Fruit fly (Drosophila melanogaster) whole organism, embryonic: Measurements from ENCODE around the gene CG6055.

ENCODE experiments used
- Abd-B ChIP-seq: fragments of 200-800 bp; sonication (Bioruptor generic); optimal IDR thresholded peaks from 2 replicates; lab custom pipeline; 2018; ENCODE audit warnings: missing biosample characterization, mild to moderate bottlenecking, missing genetic modification characterization, moderate library complexity
- Asciz ChIP-seq: fragments of 200-800 bp; sonication (Bioruptor generic); optimal IDR thresholded peaks from 2 replicates; lab custom pipeline; 2017; ENCODE audit warnings: missing biosample characterization, mild to moderate bottlenecking, missing genetic modification characterization, missing genetic modification reagents
- Bdp1 ChIP-seq: fragments of 200-800 bp; sonication (Bioruptor generic); optimal IDR thresholded peaks from 3 replicates; lab custom pipeline; 2016; ENCODE audit warnings: missing biosample characterization, missing genetic modification characterization
- Bgb ChIP-seq: fragments of 200-800 bp; sonication (Bioruptor generic); IDR thresholded peaks from 2 replicates; pipeline ENCODE4 v1.3.6; 2022; ENCODE audit warnings: missing biosample characterization, missing genetic modification characterization; ENCODE audit not compliant: partially characterized antibody
- BtbVII ChIP-seq: fragments of 200-800 bp; sonication (Bioruptor generic); optimal IDR thresholded peaks from 3 replicates; lab custom pipeline; 2017; ENCODE audit warnings: missing biosample characterization, mild to moderate bottlenecking, missing genetic modification characterization
- CG10267 ChIP-seq: fragments of 200-800 bp; sonication (Bioruptor generic); optimal IDR thresholded peaks from 2 replicates; lab custom pipeline; 2018; ENCODE audit warnings: missing biosample characterization, mild to moderate bottlenecking, missing genetic modification characterization, moderate library complexity
- CG13123 ChIP-seq: fragments of 200-800 bp; sonication (Bioruptor generic); optimal IDR thresholded peaks from 2 replicates; lab custom pipeline; 2016; ENCODE audit warnings: missing biosample characterization, missing genetic modification characterization
- CG17612 ChIP-seq: fragments of 200-800 bp; sonication (Bioruptor generic); IDR thresholded peaks from 2 replicates; pipeline ENCODE4 v1.3.6; 2022; ENCODE audit warnings: missing biosample characterization, missing genetic modification characterization
- CG2202 ChIP-seq: fragments of 200-800 bp; sonication (Bioruptor generic); optimal IDR thresholded peaks from 2 replicates; lab custom pipeline; 2018; ENCODE audit warnings: missing biosample characterization, mild to moderate bottlenecking, missing genetic modification characterization
- CG2678 ChIP-seq: fragments of 200-800 bp; sonication (Bioruptor generic); optimal IDR thresholded peaks from 3 replicates; lab custom pipeline; 2019; ENCODE audit warnings: missing biosample characterization, mild to moderate bottlenecking, missing genetic modification characterization, moderate library complexity
- CG3163 ChIP-seq: fragments of 200-800 bp; sonication (Bioruptor generic); optimal IDR thresholded peaks from 3 replicates; lab custom pipeline; 2016; ENCODE audit warnings: missing biosample characterization, missing genetic modification characterization
- CG4424 ChIP-seq: fragments of 200-800 bp; sonication (Bioruptor generic); optimal IDR thresholded peaks from 3 replicates; lab custom pipeline; 2016; ENCODE audit warnings: missing biosample characterization, missing genetic modification characterization
- CG5180 ChIP-seq: fragments of 200-800 bp; sonication (Bioruptor generic); optimal IDR thresholded peaks from 3 replicates; lab custom pipeline; 2017; ENCODE audit warnings: missing biosample characterization, missing genetic modification characterization, mild to moderate bottlenecking, moderate library complexity, missing genetic modification reagents
- CG6854 ChIP-seq: fragments of 200-800 bp; sonication (Bioruptor generic); optimal IDR thresholded peaks from 3 replicates; lab custom pipeline; 2017; ENCODE audit warnings: missing biosample characterization, mild to moderate bottlenecking, missing genetic modification characterization
- CG7357 ChIP-seq: fragments of 200-800 bp; sonication (Bioruptor generic); IDR thresholded peaks from 3 replicates; pipeline ENCODE4 v1.3.6; 2022; ENCODE audit warnings: missing biosample characterization, missing genetic modification characterization
- CG7987 ChIP-seq: fragments of 200-800 bp; sonication (Bioruptor generic); optimal IDR thresholded peaks from 2 replicates; lab custom pipeline; 2018; ENCODE audit warnings: missing biosample characterization, mild to moderate bottlenecking, missing genetic modification characterization, moderate library complexity
- CG8290 ChIP-seq, 3 experiments: fragments of 200-800 bp; sonication (Bioruptor generic); optimal IDR thresholded peaks; 2 replicates each; lab custom pipeline; 2016 to 2019; ENCODE audit warnings: missing biosample characterization in 3 of 3, missing genetic modification characterization in 3 of 3, mild to moderate bottlenecking in 2 of 3, moderate library complexity in 1 of 3
- CG8388 ChIP-seq: fragments of 200-800 bp; sonication (Bioruptor generic); optimal IDR thresholded peaks from 2 replicates; lab custom pipeline; 2019; ENCODE audit warnings: missing biosample characterization, mild to moderate bottlenecking, missing genetic modification characterization, moderate library complexity
- CG9817 ChIP-seq: fragments of 200-800 bp; sonication (Bioruptor generic); optimal IDR thresholded peaks from 2 replicates; lab custom pipeline; 2018; ENCODE audit warnings: missing biosample characterization, mild to moderate bottlenecking, missing genetic modification characterization, moderate library complexity
- CG9876 ChIP-seq: fragments of 200-800 bp; sonication (Bioruptor generic); optimal IDR thresholded peaks from 2 replicates; lab custom pipeline; 2016; ENCODE audit warnings: missing biosample characterization, missing genetic modification characterization
- E2f2 ChIP-seq: fragments of 200-800 bp; sonication (Bioruptor generic); IDR thresholded peaks from 2 replicates; pipeline ENCODE4 v1.3.6; 2022; ENCODE audit warnings: missing biosample characterization, missing genetic modification characterization
- Fer2 ChIP-seq: fragments of 200-800 bp; sonication (Bioruptor generic); optimal IDR thresholded peaks from 2 replicates; lab custom pipeline; 2018; ENCODE audit warnings: missing biosample characterization, mild to moderate bottlenecking, missing genetic modification characterization, moderate library complexity
- Fer3 ChIP-seq: fragments of 200-800 bp; sonication (Bioruptor generic); optimal IDR thresholded peaks from 2 replicates; lab custom pipeline; 2018; ENCODE audit warnings: missing biosample characterization, mild to moderate bottlenecking, missing genetic modification characterization, moderate library complexity
- HLHmδ ChIP-seq: fragments of 200-800 bp; sonication (Bioruptor generic); optimal IDR thresholded peaks from 2 replicates; lab custom pipeline; 2018; ENCODE audit warnings: missing biosample characterization, mild to moderate bottlenecking, missing genetic modification characterization, moderate library complexity
- Hand ChIP-seq: fragments of 200-800 bp; sonication (Bioruptor generic); optimal IDR thresholded peaks from 2 replicates; lab custom pipeline; 2017; ENCODE audit warnings: mild to moderate bottlenecking, missing biosample characterization, missing genetic modification reagents, missing genetic modification characterization
- HmgZ ChIP-seq: fragments of 200-800 bp; sonication (Bioruptor generic); optimal IDR thresholded peaks from 2 replicates; lab custom pipeline; 2018; ENCODE audit warnings: missing biosample characterization, mild to moderate bottlenecking, missing genetic modification characterization
- Lhr ChIP-seq: fragments of 200-800 bp; sonication (Bioruptor generic); optimal IDR thresholded peaks from 3 replicates; lab custom pipeline; 2017; ENCODE audit warnings: mild to moderate bottlenecking, missing biosample characterization, missing genetic modification reagents, missing genetic modification characterization
- Max ChIP-seq: fragments of 200-800 bp; sonication (Bioruptor generic); optimal IDR thresholded peaks from 2 replicates; lab custom pipeline; 2016; ENCODE audit warnings: missing biosample characterization, mild to moderate bottlenecking, missing genetic modification characterization
- Stat92E ChIP-seq, 3 experiments: fragments of >200 bp in 2 of 3; fragments of 200-800 bp in 1 of 3; sonication (Bioruptor generic) in 1 of 3; optimal IDR thresholded peaks; 2 replicates each; lab custom pipeline; 2017 to 2019; ENCODE audit warnings: missing biosample characterization in 3 of 3, missing genetic modification characterization in 3 of 3, mild to moderate bottlenecking in 1 of 3, moderate library complexity in 1 of 3
- Xrp1 ChIP-seq: fragments of 200-800 bp; sonication (Bioruptor generic); IDR thresholded peaks from 2 replicates; pipeline ENCODE4 v1.3.6; 2022; ENCODE audit warnings: missing biosample characterization, missing genetic modification characterization
- ara ChIP-seq: fragments of 200-800 bp; sonication (Bioruptor generic); IDR thresholded peaks from 2 replicates; pipeline ENCODE4 v1.3.6; 2022; ENCODE audit warnings: missing biosample characterization, missing genetic modification characterization
- fd102C ChIP-seq: fragments of 200-800 bp; sonication (Bioruptor generic); optimal IDR thresholded peaks from 2 replicates; lab custom pipeline; 2018; ENCODE audit warnings: missing biosample characterization, mild to moderate bottlenecking, missing genetic modification characterization, moderate library complexity
- gce ChIP-seq: fragments of 200-800 bp; sonication (Bioruptor generic); IDR thresholded peaks from 3 replicates; pipeline ENCODE4 v1.3.6; 2022; ENCODE audit warnings: missing biosample characterization, missing genetic modification characterization
- grn ChIP-seq: fragments of 200-800 bp; sonication (Bioruptor generic); optimal IDR thresholded peaks from 3 replicates; lab custom pipeline; 2017; ENCODE audit warnings: missing biosample characterization, missing genetic modification characterization
- gsb-n ChIP-seq: fragments of 200-800 bp; sonication (Bioruptor generic); optimal IDR thresholded peaks from 3 replicates; lab custom pipeline; 2018; ENCODE audit warnings: missing biosample characterization, mild to moderate bottlenecking, missing genetic modification characterization
- her ChIP-seq: fragments of 200-800 bp; sonication (Bioruptor generic); optimal IDR thresholded peaks from 2 replicates; lab custom pipeline; 2016; ENCODE audit warnings: missing biosample characterization, missing genetic modification characterization
- insv ChIP-seq, 2 experiments: fragments of 200-800 bp; sonication (Bioruptor generic); optimal IDR thresholded peaks; 3 replicates each; lab custom pipeline; 2016 to 2018; ENCODE audit warnings: missing biosample characterization in 2 of 2, missing genetic modification characterization in 2 of 2
- kni ChIP-seq: fragments of 200-800 bp; sonication (Bioruptor generic); optimal IDR thresholded peaks from 3 replicates; lab custom pipeline; 2017; ENCODE audit warnings: mild to moderate bottlenecking, missing biosample characterization, missing genetic modification reagents, missing genetic modification characterization
- maf-S ChIP-seq: fragments of 200-800 bp; sonication (Bioruptor generic); optimal IDR thresholded peaks from 2 replicates; lab custom pipeline; 2016; ENCODE audit warnings: missing biosample characterization, missing genetic modification characterization
- mam ChIP-seq: fragments of 200-800 bp; sonication (Bioruptor generic); optimal IDR thresholded peaks from 3 replicates; lab custom pipeline; 2016; ENCODE audit warnings: missing biosample characterization, missing genetic modification characterization
- nerfin-1 ChIP-seq: fragments of 200-800 bp; sonication (Bioruptor generic); optimal IDR thresholded peaks from 3 replicates; lab custom pipeline; 2019; ENCODE audit warnings: missing biosample characterization, mild to moderate bottlenecking, missing genetic modification characterization, moderate library complexity
- pan ChIP-seq, 4 experiments: fragments of >200 bp in 3 of 4; fragments of 200-800 bp in 1 of 4; sonication (Bioruptor generic) in 1 of 4; optimal IDR thresholded peaks in 3 of 4; IDR thresholded peaks in 1 of 4; 2 replicates each; pipeline versions ENCODE4 v1.3.6 to Lab custom; 2017 to 2022; ENCODE audit warnings: missing biosample characterization in 2 of 4, missing genetic modification characterization in 2 of 4, mixed read lengths in 1 of 4
- pb ChIP-seq: fragments of 200-800 bp; sonication (Bioruptor generic); optimal IDR thresholded peaks from 3 replicates; lab custom pipeline; 2016; ENCODE audit warnings: missing biosample characterization, missing genetic modification characterization
- seq ChIP-seq: fragments of 200-800 bp; sonication (Bioruptor generic); IDR thresholded peaks from 2 replicates; pipeline ENCODE4 v1.3.6; 2022; ENCODE audit warnings: missing biosample characterization, missing genetic modification characterization
- stwl ChIP-seq: fragments of 200-800 bp; sonication (Bioruptor generic); optimal IDR thresholded peaks from 3 replicates; lab custom pipeline; 2018; ENCODE audit warnings: missing biosample characterization, mild to moderate bottlenecking, missing genetic modification characterization, moderate library complexity
- tap ChIP-seq: fragments of 200-800 bp; optimal IDR thresholded peaks from 3 replicates; lab custom pipeline; 2019; ENCODE audit warnings: missing biosample characterization, mild to moderate bottlenecking, missing genetic modification characterization, moderate library complexity
- tin ChIP-seq: fragments of 200-800 bp; sonication (Bioruptor generic); optimal IDR thresholded peaks from 3 replicates; lab custom pipeline; 2016; ENCODE audit warnings: missing biosample characterization, missing genetic modification characterization

Gene CG6055

DNA sequence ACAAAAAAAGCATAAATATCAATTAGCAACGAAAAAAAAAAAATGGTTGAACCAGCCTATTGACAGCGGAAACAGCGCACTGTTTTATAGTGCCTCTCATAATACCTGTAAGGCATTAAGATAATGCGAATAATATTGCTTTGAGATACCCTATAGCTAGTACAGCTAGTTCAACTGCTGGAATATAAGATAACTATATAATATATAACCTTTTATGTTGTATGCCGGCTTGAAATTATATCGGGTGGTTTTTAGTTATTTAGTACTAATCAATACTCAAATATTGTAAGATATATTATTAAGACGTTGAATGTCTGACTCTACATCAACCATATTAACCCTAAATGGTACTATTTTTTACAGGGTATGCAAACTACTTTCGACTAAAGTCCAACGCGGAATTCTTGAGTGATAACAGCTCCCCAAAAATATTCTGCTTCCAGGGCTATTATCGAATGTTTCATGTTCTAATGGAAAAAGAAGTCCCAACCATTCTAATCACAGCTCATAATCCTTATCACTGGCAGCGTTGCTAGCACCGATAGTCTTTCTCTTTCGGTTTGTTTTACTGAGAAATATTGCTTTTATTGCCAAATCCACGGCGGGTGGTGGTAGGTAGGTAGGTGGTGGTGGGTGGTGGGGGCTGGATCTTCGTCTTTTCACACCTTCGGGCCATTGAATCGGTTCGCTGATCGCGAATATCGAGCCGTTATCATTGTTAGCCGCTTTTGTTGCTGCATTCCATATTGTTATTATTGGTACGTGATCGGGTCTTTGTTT, 32.2 kb upstream of the CG6055 start (continued):
- TF ChIP-seq Asciz (GFP tag; lab: Kevin White, UChicago) = no peak
- no peak for TF ChIP-seq Stat92E (GFP tag; optimal IDR thresholded peaks at IDR 0.05; lab: Kevin White, UChicago)
- peak; percentile 85 for TF ChIP-seq CG2678 (tag; lab: Kevin White, UChicago)
- no peak for TF ChIP-seq Lhr (GFP tag; lab: Kevin White, UChicago)
- peak; percentile 16; the same call in 1 of the 2 replicates for TF ChIP-seq ara (GFP tag; lab: Robert Waterston, UW)
- TF ChIP-seq Bdp1 (GFP tag; lab: Kevin White, UChicago) = no peak
- TF ChIP-seq HmgZ (tag; lab: Kevin White, UChicago) = peak; percentile 83
- no peak for TF ChIP-seq Max (GFP tag; lab: Kevin White, UChicago)
- peak; percentile 71 for TF ChIP-seq Xrp1 (GFP tag; lab: Robert Waterston, UW)
- TF ChIP-seq Hand (GFP tag; lab: Kevin White, UChicago) = peak; percentile 88
- TF ChIP-seq Fer3 (tag; lab: Kevin White, UChicago) = peak; percentile 78
- no peak for TF ChIP-seq nerfin-1 (tag; lab: Kevin White, UChicago)
- peak; percentile 23 for TF ChIP-seq Fer2
- TF ChIP-seq pan (optimal IDR thresholded peaks at IDR 0.05; lab: Kevin White, UChicago) = no peak
- peak in 1 of 2 experiments; percentile 84 for TF ChIP-seq pan (GFP tag; optimal IDR thresholded peaks at IDR 0.05 in 1 of 2, IDR thresholded peaks at IDR 0.05 in 1 of 2)
- no peak for TF ChIP-seq CG13123
- TF ChIP-seq E2f2 (GFP tag; lab: Robert Waterston, UW) = peak; percentile 66
- TF ChIP-seq Abd-B = peak; percentile 74
- TF ChIP-seq CG9817 (tag; lab: Kevin White, UChicago) = peak; percentile 84
- no peak for TF ChIP-seq tin (GFP tag; lab: Kevin White, UChicago)
- TF ChIP-seq her = no peak
- peak; percentile 60 for TF ChIP-seq CG10267 (tag; lab: Kevin White, UChicago)
- TF ChIP-seq kni (GFP tag; lab: Kevin White, UChicago) = no peak
- TF ChIP-seq gsb-n (tag; lab: Kevin White, UChicago) = peak; percentile 2
- TF ChIP-seq CG9876 (GFP tag; lab: Kevin White, UChicago) = no peak
- no peak for TF ChIP-seq fd102C
- TF ChIP-seq pb = no peak
- TF ChIP-seq HLHmδ (GFP tag; lab: Kevin White, UChicago) = no peak
- no peak for TF ChIP-seq CG7987 (GFP tag; lab: Kevin White, UChicago)
- no peak for TF ChIP-seq stwl
- no peak for TF ChIP-seq maf-S
- TF ChIP-seq gce (GFP tag; lab: Robert Waterston, UW) = peak; percentile 47; the same call in 1 of the 3 replicates
- peak; percentile 71 for TF ChIP-seq CG17612 (GFP tag; lab: Robert Waterston, UW)
- TF ChIP-seq CG4424 = no peak
- TF ChIP-seq CG8388 = peak; percentile 63
- TF ChIP-seq CG2202 (tag; lab: Kevin White, UChicago) = no peak
- peak; percentile 46 for TF ChIP-seq mam (GFP tag; lab: Kevin White, UChicago)
- no peak for TF ChIP-seq CG3163 (GFP tag; lab: Kevin White, UChicago)
- no peak for TF ChIP-seq CG8290 (GFP tag; optimal IDR thresholded peaks at IDR 0.05; lab: Kevin White, UChicago)
- peak in 1 of 2 experiments; percentile 88 for TF ChIP-seq CG8290 (tag; optimal IDR thresholded peaks at IDR 0.05; lab: Kevin White, UChicago)
- TF ChIP-seq insv (GFP tag; optimal IDR thresholded peaks at IDR 0.05; lab: Kevin White, UChicago) = peak in 1 of 2 experiments; percentile 34
- TF ChIP-seq CG5180 (GFP tag; lab: Kevin White, UChicago) = no peak
- TF ChIP-seq BtbVII (GFP tag; lab: Kevin White, UChicago) = peak; percentile 66
- TF ChIP-seq tap = peak; percentile 58
- TF ChIP-seq seq (GFP tag; lab: Robert Waterston, UW) = peak; percentile 88
- no peak for TF ChIP-seq CG7357 (GFP tag; lab: Robert Waterston, UW)
- TF ChIP-seq CG6854 (GFP tag; lab: Kevin White, UChicago) = peak; percentile 75
- TF ChIP-seq Bgb (GFP tag; lab: Robert Waterston, UW) = no peak
- TF ChIP-seq grn (GFP tag; lab: Kevin White, UChicago) = no peak
